Worm (Caenorhabditis elegans) whole organism, late embryonic: ENCODE measurements around the gene lag-2.

Source experiments
- C08G9.2 ChIP-seq: sonication (generic microtip); optimal IDR thresholded peaks from 2 replicates; lab custom pipeline; 2016; ENCODE audit warnings: mild to moderate bottlenecking, missing genetic modification characterization, moderate library complexity, missing compliant biosample characterization
- C38D4.7 ChIP-seq: fragments of 200-800 bp; sonication (Bioruptor generic); optimal IDR thresholded peaks from 2 replicates; lab custom pipeline; 2018; ENCODE audit warnings: mild to moderate bottlenecking, missing genetic modification characterization, moderate library complexity, missing compliant biosample characterization
- F13H6.1 ChIP-seq: sonication (generic microtip); optimal IDR thresholded peaks from 2 replicates; lab custom pipeline; 2016; ENCODE audit warnings: missing genetic modification characterization, missing compliant biosample characterization
- Y22D7AL.16 ChIP-seq: sonication (generic microtip); optimal IDR thresholded peaks from 2 replicates; lab custom pipeline; 2016; ENCODE audit warnings: missing genetic modification characterization, missing compliant biosample characterization
- ceh-14 ChIP-seq: sonication (generic microtip); optimal IDR thresholded peaks from 2 replicates; lab custom pipeline; 2016; ENCODE audit warnings: missing genotype, missing genetic modification characterization, missing compliant biosample characterization
- ceh-2 ChIP-seq: sonication (generic microtip); optimal IDR thresholded peaks from 2 replicates; lab custom pipeline; 2016; ENCODE audit warnings: missing genotype, missing genetic modification characterization, missing compliant biosample characterization
- ceh-24 ChIP-seq: sonication (generic microtip); optimal IDR thresholded peaks from 2 replicates; lab custom pipeline; 2016; ENCODE audit warnings: mild to moderate bottlenecking, missing genetic modification characterization, missing compliant biosample characterization
- ceh-31 ChIP-seq: sonication (generic microtip); optimal IDR thresholded peaks from 2 replicates; lab custom pipeline; 2016; ENCODE audit warnings: missing genetic modification characterization, missing compliant biosample characterization
- ceh-34 ChIP-seq: sonication (generic microtip); optimal IDR thresholded peaks from 2 replicates; lab custom pipeline; 2016; ENCODE audit warnings: mild to moderate bottlenecking, missing genetic modification characterization, missing compliant biosample characterization
- ceh-45 ChIP-seq: fragments of 200-800 bp; sonication (Bioruptor generic); IDR thresholded peaks from 2 replicates; pipeline ENCODE4 v1.3.6; 2022; ENCODE audit warnings: missing genetic modification reagents, missing genetic modification characterization, missing compliant biosample characterization
- ceh-48 ChIP-seq: sonication (generic microtip); optimal IDR thresholded peaks from 2 replicates; lab custom pipeline; 2016; ENCODE audit warnings: missing genetic modification characterization, inconsistent platforms, missing compliant biosample characterization
- ceh-6 ChIP-seq: fragments of 200-800 bp; sonication (Bioruptor generic); optimal IDR thresholded peaks from 2 replicates; lab custom pipeline; 2018; ENCODE audit warnings: mild to moderate bottlenecking, missing genetic modification characterization, missing compliant biosample characterization
- che-1 ChIP-seq: sonication (generic microtip); optimal IDR thresholded peaks from 2 replicates; lab custom pipeline; 2016; ENCODE audit warnings: mild to moderate bottlenecking, missing genetic modification characterization, missing compliant biosample characterization
- dmd-4 ChIP-seq: sonication (generic microtip); optimal IDR thresholded peaks from 2 replicates; lab custom pipeline; 2016; ENCODE audit warnings: borderline replicate concordance, missing genetic modification characterization, missing compliant biosample characterization
- dve-1 ChIP-seq: sonication (generic microtip); optimal IDR thresholded peaks from 2 replicates; lab custom pipeline; 2017; ENCODE audit warnings: antibody characterized with exemption, mild to moderate bottlenecking, missing genetic modification characterization, missing compliant biosample characterization
- elt-2 ChIP-seq: sonication (generic microtip); optimal IDR thresholded peaks from 2 replicates; lab custom pipeline; 2016; ENCODE audit warnings: missing genetic modification reagents, missing genetic modification characterization, missing compliant biosample characterization
- eyg-1 ChIP-seq: sonication (generic microtip); optimal IDR thresholded peaks from 2 replicates; lab custom pipeline; 2016; ENCODE audit warnings: missing genotype, missing genetic modification characterization, missing compliant biosample characterization
- fkh-10 ChIP-seq: fragments of 150-350 bp; optimal IDR thresholded peaks from 2 replicates; lab custom pipeline; 2014; ENCODE audit warnings: missing biosample characterization, missing genetic modification reagents, missing genetic modification characterization
- fkh-6 ChIP-seq: sonication (generic microtip); optimal IDR thresholded peaks from 2 replicates; lab custom pipeline; 2016; ENCODE audit warnings: missing genetic modification characterization, missing compliant biosample characterization
- hlh-15 ChIP-seq: sonication (generic microtip); optimal IDR thresholded peaks from 2 replicates; lab custom pipeline; 2016; ENCODE audit warnings: missing genetic modification characterization, missing compliant biosample characterization
- hlh-30 ChIP-seq: sonication (generic microtip); optimal IDR thresholded peaks from 2 replicates; lab custom pipeline; 2017; ENCODE audit warnings: antibody characterized with exemption, missing genetic modification characterization, missing compliant biosample characterization; ENCODE audit not compliant: insufficient read depth
- lim-6 ChIP-seq: sonication (generic microtip); optimal IDR thresholded peaks from 2 replicates; lab custom pipeline; 2016; ENCODE audit warnings: missing genetic modification characterization, missing compliant biosample characterization
- nhr-11 ChIP-seq: fragments of 150-350 bp; optimal IDR thresholded peaks from 2 replicates; lab custom pipeline; 2014; ENCODE audit warnings: missing biosample characterization, missing genetic modification characterization
- pag-3 ChIP-seq: sonication (generic microtip); optimal IDR thresholded peaks from 2 replicates; lab custom pipeline; 2016; ENCODE audit warnings: missing compliant biosample characterization, missing genetic modification characterization, borderline replicate concordance
- pat-9 ChIP-seq: fragments of 200-800 bp; sonication (Bioruptor generic); optimal IDR thresholded peaks from 2 replicates; lab custom pipeline; 2018; ENCODE audit warnings: mild to moderate bottlenecking, missing genetic modification characterization, moderate library complexity, missing compliant biosample characterization
- pha-4 ChIP-seq: fragments of 150-350 bp; optimal IDR thresholded peaks from 2 replicates; lab custom pipeline; 2018; ENCODE audit warnings: missing biosample characterization, missing genetic modification reagents, missing genetic modification characterization
- ref-2 ChIP-seq: sonication (generic microtip); optimal IDR thresholded peaks from 2 replicates; lab custom pipeline; 2016; ENCODE audit warnings: missing genetic modification characterization, missing compliant biosample characterization
- rnt-1 ChIP-seq: sonication (generic microtip); optimal IDR thresholded peaks from 2 replicates; lab custom pipeline; 2016; ENCODE audit warnings: missing genetic modification characterization, missing compliant biosample characterization
- tbx-2 ChIP-seq: sonication (generic microtip); optimal IDR thresholded peaks from 2 replicates; lab custom pipeline; 2016; ENCODE audit warnings: missing genetic modification characterization, missing compliant biosample characterization
- tbx-7 ChIP-seq: sonication (generic microtip); optimal IDR thresholded peaks from 2 replicates; lab custom pipeline; 2016; ENCODE audit warnings: missing genotype, missing genetic modification characterization, missing compliant biosample characterization
- unc-3 ChIP-seq, 2 experiments: fragments of 200-800 bp in 1 of 2; sonication (Bioruptor generic) in 1 of 2; sonication (generic microtip) in 1 of 2; conservative IDR thresholded peaks in 1 of 2; optimal IDR thresholded peaks in 1 of 2; 2 replicates each; pipeline versions ENCODE4 v1.3.6 to Lab custom; 2016 to 2022; ENCODE audit warnings: missing compliant biosample characterization in 2 of 2, missing genetic modification characterization in 2 of 2, missing genetic modification reagents in 1 of 2
- unc-55 ChIP-seq: sonication (generic microtip); optimal IDR thresholded peaks from 2 replicates; lab custom pipeline; 2017; ENCODE audit warnings: missing biosample characterization, missing genetic modification reagents, missing genetic modification characterization
- zip-5 ChIP-seq: sonication (generic microtip); optimal IDR thresholded peaks from 2 replicates; lab custom pipeline; 2016; ENCODE audit warnings: missing genetic modification characterization, missing compliant biosample characterization

Gene lag-2

ce11 chrV:3208940-3209339 lies 20.8 kb downstream of the lag-2 start:
- TF ChIP-seq C38D4.7 (no peak), ceh-14 (tag; lab: Kevin White, UChicago) (no peak), ceh-24 (tag; lab: Kevin White, UChicago) (no peak), ceh-6 (no peak), pag-3 (tag; lab: Kevin White, UChicago) (no peak), hlh-15 (tag; lab: Kevin White, UChicago) (no peak), fkh-6 (no peak), ceh-2 (no peak), pha-4 (tag; lab: Kevin White, UChicago) (no peak)

ce11 chrV:3210147-3210546 lies 22.0 kb downstream of the lag-2 start, which contains the start of gene apx-1:
Gene apx-1, plus strand, starts transcription at chrV:3210196.
- no peak for TF ChIP-seq ceh-31
- no peak for TF ChIP-seq fkh-10 (GFP tag; lab: Kevin White, UChicago)
- TF ChIP-seq hlh-30 (tag; lab: Kevin White, UChicago), result no peak
- TF ChIP-seq ceh-34 (tag; lab: Kevin White, UChicago), result no peak
- no peak for TF ChIP-seq ref-2 (tag; lab: Kevin White, UChicago)

ce11 chrV:3218604-3219003 lies 30.5 kb downstream of the lag-2 start:
- peak; percentile 27 for TF ChIP-seq fkh-6
- TF ChIP-seq elt-2 (tag; lab: Kevin White, UChicago), result peak; percentile 5
- TF ChIP-seq zip-5 (tag; lab: Kevin White, UChicago), result peak; percentile 64
- peak; percentile 69 for TF ChIP-seq C08G9.2 (tag; lab: Kevin White, UChicago)
- TF ChIP-seq rnt-1 (tag; lab: Kevin White, UChicago), result peak; percentile 12
- TF ChIP-seq che-1 (tag; lab: Kevin White, UChicago), result no peak
- no peak for TF ChIP-seq eyg-1 (tag; lab: Kevin White, UChicago)
- no peak for TF ChIP-seq ceh-48
- TF ChIP-seq ceh-45 (GFP tag; lab: Robert Waterston, UW), result no peak
- peak; percentile 76 for TF ChIP-seq ceh-31
- TF ChIP-seq pat-9, result no peak
- TF ChIP-seq pha-4 (tag; lab: Kevin White, UChicago), result no peak
- TF ChIP-seq tbx-2 (tag; lab: Kevin White, UChicago), result peak; percentile 77
- peak; percentile 60 for TF ChIP-seq ref-2 (tag; lab: Kevin White, UChicago)
- peak; percentile 28 for TF ChIP-seq tbx-7 (tag; lab: Kevin White, UChicago)
- TF ChIP-seq dmd-4, result no peak
- TF ChIP-seq C38D4.7, result peak; percentile 26
- TF ChIP-seq ceh-2, result peak; percentile 47
- no peak for TF ChIP-seq Y22D7AL.16 (tag; lab: Kevin White, UChicago)
- no peak for TF ChIP-seq unc-55
- TF ChIP-seq nhr-11, result no peak
- peak; percentile 29 for TF ChIP-seq lim-6 (tag; lab: Kevin White, UChicago)
- peak; percentile 25 for TF ChIP-seq ceh-14 (tag; lab: Kevin White, UChicago)
- TF ChIP-seq, all 69 proteins: peak for 13

- no peak for TF ChIP-seq lim-6 (tag; lab: Kevin White, UChicago)
- TF ChIP-seq F13H6.1 (tag; lab: Kevin White, UChicago), result no peak
- no peak for TF ChIP-seq tbx-7 (tag; lab: Kevin White, UChicago)
- TF ChIP-seq, all 69 proteins: peak for 0
Observed at ce11 chrV:3227373-3227772, 39.2 kb downstream of the lag-2 start, which contains the start of gene K08D9.2. Gene K08D9.2, plus strand, starts transcription at chrV:3227673.

ce11 chrV:3230150-3230549 lies 42.0 kb downstream of the lag-2 start:
- TF ChIP-seq dve-1, result peak; percentile 61
- TF ChIP-seq zip-5 (tag; lab: Kevin White, UChicago), result no peak

- TF ChIP-seq unc-3 (GFP tag; conservative IDR thresholded peaks at IDR 0.05; lab: Robert Waterston, UW), result no peak
- no peak for TF ChIP-seq unc-3 (tag; optimal IDR thresholded peaks at IDR 0.05; lab: Kevin White, UChicago)
- TF ChIP-seq, all 69 proteins: peak for 0
Observed at ce11 chrV:3230597-3230996, 42.5 kb downstream of the lag-2 start, which contains the start of gene K08D9.10. Gene K08D9.10, plus strand, starts transcription at chrV:3230897.
